Worm (Caenorhabditis elegans) whole organism, early embryonic: ENCODE measurements around the gene pals-27.

Experiments
- B0310.2 ChIP-seq: sonication (generic microtip); optimal IDR thresholded peaks from 2 replicates; lab custom pipeline; 2016; ENCODE audit warnings: mild to moderate bottlenecking, missing genetic modification characterization, missing compliant biosample characterization
- F13C5.2 ChIP-seq: sonication (generic microtip); optimal IDR thresholded peaks from 2 replicates; lab custom pipeline; 2017; ENCODE audit warnings: mild to moderate bottlenecking, missing genetic modification characterization, inconsistent platforms, missing compliant biosample characterization
- aly-1 ChIP-seq: sonication (generic microtip); optimal IDR thresholded peaks from 2 replicates; lab custom pipeline; 2016; ENCODE audit warnings: missing genetic modification characterization, missing compliant biosample characterization
- ama-1 ChIP-seq: fragments of 150-350 bp; optimal IDR thresholded peaks from 2 replicates; lab custom pipeline; 2014
- ceh-13 ChIP-seq: fragments of 200-800 bp; sonication (Bioruptor generic); optimal IDR thresholded peaks from 2 replicates; lab custom pipeline; 2018; ENCODE audit warnings: mild to moderate bottlenecking, missing genetic modification characterization, missing compliant biosample characterization
- ceh-36 ChIP-seq: sonication (generic microtip); optimal IDR thresholded peaks from 2 replicates; lab custom pipeline; 2016; ENCODE audit warnings: missing genetic modification characterization, inconsistent platforms, missing compliant biosample characterization
- ets-7 ChIP-seq: sonication (generic microtip); optimal IDR thresholded peaks from 2 replicates; lab custom pipeline; 2016; ENCODE audit warnings: missing genotype, missing genetic modification characterization, missing compliant biosample characterization
- flt-1 ChIP-seq: fragments of 200-800 bp; sonication (Bioruptor generic); IDR thresholded peaks from 2 replicates; pipeline ENCODE4 v1.3.6; 2022; ENCODE audit warnings: missing genetic modification characterization, missing compliant biosample characterization
- hmbx-1 ChIP-seq: sonication (generic microtip); optimal IDR thresholded peaks from 2 replicates; lab custom pipeline; 2016; ENCODE audit warnings: mild to moderate bottlenecking, missing genetic modification characterization, missing compliant biosample characterization
- hmg-4 ChIP-seq: fragments of 200-800 bp; sonication (Bioruptor generic); optimal IDR thresholded peaks from 2 replicates; lab custom pipeline; 2018; ENCODE audit warnings: mild to moderate bottlenecking, missing genetic modification characterization, missing compliant biosample characterization
- hnd-1 ChIP-seq: sonication (generic microtip); optimal IDR thresholded peaks from 2 replicates; lab custom pipeline; 2016; ENCODE audit warnings: missing genetic modification characterization, missing compliant biosample characterization
- pes-1 ChIP-seq: fragments of 200-800 bp; sonication (Bioruptor generic); IDR thresholded peaks from 2 replicates; pipeline ENCODE4 v1.3.6; 2022; ENCODE audit warnings: missing genetic modification reagents, missing genetic modification characterization, missing compliant biosample characterization
- scrt-1 ChIP-seq: fragments of 200-800 bp; sonication (Bioruptor generic); IDR thresholded peaks from 2 replicates; pipeline ENCODE4 v1.3.6; 2022; ENCODE audit warnings: missing genetic modification characterization, missing compliant biosample characterization
- sea-1 ChIP-seq: fragments of 200-800 bp; sonication (Bioruptor generic); conservative IDR thresholded peaks from 2 replicates; pipeline ENCODE4 v1.3.6; 2022; ENCODE audit warnings: missing genetic modification characterization, missing compliant biosample characterization
- tbx-11 ChIP-seq: fragments of 200-800 bp; sonication (Bioruptor generic); IDR thresholded peaks from 2 replicates; pipeline ENCODE4 v1.3.6; 2022; ENCODE audit warnings: missing genetic modification characterization, missing compliant biosample characterization
- tbx-37 ChIP-seq: fragments of 200-800 bp; sonication (Bioruptor generic); conservative IDR thresholded peaks from 2 replicates; pipeline ENCODE4 v1.3.6; 2022; ENCODE audit warnings: missing genetic modification reagents, missing genetic modification characterization, missing compliant biosample characterization
- tra-4 ChIP-seq: sonication (generic microtip); optimal IDR thresholded peaks from 2 replicates; lab custom pipeline; 2017; ENCODE audit warnings: missing genetic modification characterization, missing compliant biosample characterization

pals-27 gene

DNA sequence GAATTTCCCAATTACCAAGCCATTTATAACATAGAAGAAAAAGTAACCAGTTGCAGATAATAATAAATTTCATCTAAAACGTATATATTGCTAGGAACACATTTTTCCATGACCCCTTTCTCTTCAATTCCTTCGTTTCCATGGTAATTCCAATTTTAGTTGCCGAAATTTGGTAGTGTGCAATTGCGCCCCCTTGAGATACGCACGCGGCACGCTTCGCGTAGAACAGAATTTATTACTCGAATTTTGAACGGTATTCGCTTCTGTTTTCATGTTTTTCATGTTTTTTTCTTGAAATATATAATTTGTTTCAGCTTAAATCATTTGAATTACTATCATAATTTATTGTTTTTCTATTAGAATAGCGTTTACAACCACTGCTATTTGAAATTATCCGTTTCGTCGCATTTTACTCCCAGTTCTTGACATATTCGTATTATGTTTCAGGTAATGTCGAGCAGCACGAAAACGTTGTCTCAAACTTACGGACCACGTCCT lies 22.9 kb downstream of the pals-27 start, which contains the start of the genes R07E5.17 and snfc-5:
TSS of gene R07E5.17 (minus strand) at position 98 of the 498 bp plus-strand sequence.
TSS of gene snfc-5 (plus strand) at position 448 of the 498 bp plus-strand sequence.
- no peak for TF ChIP-seq ets-7 (tag; lab: Kevin White, UChicago)
- no peak for TF ChIP-seq ceh-13 (GFP tag; lab: Kevin White, UChicago)
- peak; percentile 59 for TF ChIP-seq F13C5.2 (tag; lab: Kevin White, UChicago)
- no peak for TF ChIP-seq tra-4 (tag; lab: Kevin White, UChicago)

DNA sequence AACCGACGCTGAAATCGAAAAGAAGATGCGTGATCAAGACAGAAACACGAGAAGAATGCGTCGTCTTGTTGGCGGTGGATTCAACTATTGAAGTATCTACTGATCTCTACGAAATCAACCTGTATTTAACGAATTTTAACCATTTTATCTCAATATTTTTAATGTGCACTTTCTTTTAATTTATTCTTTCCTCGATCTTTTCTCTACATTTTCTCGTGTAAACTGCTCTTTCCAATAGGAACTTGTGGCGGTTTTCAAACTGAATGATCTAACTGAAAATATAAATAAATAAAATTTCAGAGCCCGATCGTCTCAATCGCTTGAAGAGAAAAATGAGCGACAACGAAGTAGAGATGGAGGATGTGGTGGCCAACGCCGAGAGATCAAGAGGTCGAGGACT lies 24.5 kb downstream of the pals-27 start, which contains the start of gene rnp-4:
TSS of gene rnp-4 (plus strand) at position 301 of the 400 bp plus-strand sequence.
- TF ChIP-seq ama-1 = no peak

DNA sequence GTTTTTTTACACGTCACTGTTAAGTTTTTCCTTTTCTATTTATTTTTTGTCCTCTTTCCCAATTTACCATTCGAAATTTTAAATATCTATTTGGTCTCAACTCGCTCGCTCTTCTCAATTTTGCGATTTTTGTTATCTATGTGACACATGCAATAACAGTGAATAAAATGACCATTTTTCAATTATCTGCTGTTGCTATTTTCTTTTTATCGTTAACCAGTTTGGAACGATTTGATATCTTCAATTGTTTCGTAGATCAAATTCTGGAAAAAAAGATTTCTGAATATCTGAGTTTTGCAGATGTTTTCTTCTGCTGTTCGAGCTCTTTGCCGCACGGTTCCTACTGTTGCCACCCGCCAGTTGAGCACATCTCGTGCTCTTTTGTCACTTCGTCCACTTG lies 25.7 kb downstream of the pals-27 start, which contains the start of gene prdx-3:
TSS of gene prdx-3 (plus strand) at position 301 of the 400 bp plus-strand sequence.
- TF ChIP-seq hmg-4 (GFP tag; lab: Kevin White, UChicago) (no peak), F13C5.2 (tag; lab: Kevin White, UChicago) (no peak), hmbx-1 (tag; lab: Kevin White, UChicago) (no peak), B0310.2 (tag; lab: Kevin White, UChicago) (no peak), tra-4 (tag; lab: Kevin White, UChicago) (no peak), ets-7 (tag; lab: Kevin White, UChicago) (no peak), ceh-36 (tag; lab: Kevin White, UChicago) (no peak), aly-1 (no peak), flt-1 (no peak), tbx-11 (GFP tag; lab: Robert Waterston, UW) (no peak), sea-1 (GFP tag; lab: Robert Waterston, UW) (no peak)

DNA sequence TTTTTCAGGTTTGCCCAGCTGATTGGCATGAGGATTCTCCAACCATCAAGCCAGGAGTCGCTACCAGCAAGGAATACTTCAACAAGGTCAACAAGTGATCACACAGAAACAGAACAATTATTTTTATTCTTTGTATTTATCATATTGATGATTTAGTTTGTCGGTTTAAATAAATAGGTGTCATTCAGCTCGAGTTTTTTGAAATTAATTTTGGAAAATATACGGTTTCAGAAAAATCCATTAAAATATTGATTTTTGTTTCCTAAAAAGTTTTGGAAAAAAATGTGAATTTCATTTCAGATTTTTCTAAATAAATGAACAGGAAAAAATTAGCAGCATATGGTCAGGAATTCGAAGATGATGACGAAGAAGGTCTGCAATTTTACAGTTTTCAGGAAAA lies 26.8 kb downstream of the pals-27 start, which contains the start of gene gpch-1:
TSS of gene gpch-1 (plus strand) at position 301 of the 400 bp plus-strand sequence.
- TF ChIP-seq ceh-13 (GFP tag; lab: Kevin White, UChicago) (no peak), ama-1 (no peak), hnd-1 (tag; lab: Kevin White, UChicago) (no peak), scrt-1 (GFP tag; lab: Robert Waterston, UW) (no peak), aly-1 (no peak), ets-7 (tag; lab: Kevin White, UChicago) (no peak), tra-4 (tag; lab: Kevin White, UChicago) (no peak), B0310.2 (tag; lab: Kevin White, UChicago) (no peak), pes-1 (GFP tag; lab: Robert Waterston, UW) (no peak), tbx-37 (GFP tag; lab: Robert Waterston, UW) (no peak), sea-1 (GFP tag; lab: Robert Waterston, UW) (no peak), flt-1 (no peak), F13C5.2 (tag; lab: Kevin White, UChicago) (no peak), ceh-36 (tag; lab: Kevin White, UChicago) (no peak), tbx-11 (GFP tag; lab: Robert Waterston, UW) (no peak), hmg-4 (GFP tag; lab: Kevin White, UChicago) (no peak), hmbx-1 (tag; lab: Kevin White, UChicago) (no peak)

DNA sequence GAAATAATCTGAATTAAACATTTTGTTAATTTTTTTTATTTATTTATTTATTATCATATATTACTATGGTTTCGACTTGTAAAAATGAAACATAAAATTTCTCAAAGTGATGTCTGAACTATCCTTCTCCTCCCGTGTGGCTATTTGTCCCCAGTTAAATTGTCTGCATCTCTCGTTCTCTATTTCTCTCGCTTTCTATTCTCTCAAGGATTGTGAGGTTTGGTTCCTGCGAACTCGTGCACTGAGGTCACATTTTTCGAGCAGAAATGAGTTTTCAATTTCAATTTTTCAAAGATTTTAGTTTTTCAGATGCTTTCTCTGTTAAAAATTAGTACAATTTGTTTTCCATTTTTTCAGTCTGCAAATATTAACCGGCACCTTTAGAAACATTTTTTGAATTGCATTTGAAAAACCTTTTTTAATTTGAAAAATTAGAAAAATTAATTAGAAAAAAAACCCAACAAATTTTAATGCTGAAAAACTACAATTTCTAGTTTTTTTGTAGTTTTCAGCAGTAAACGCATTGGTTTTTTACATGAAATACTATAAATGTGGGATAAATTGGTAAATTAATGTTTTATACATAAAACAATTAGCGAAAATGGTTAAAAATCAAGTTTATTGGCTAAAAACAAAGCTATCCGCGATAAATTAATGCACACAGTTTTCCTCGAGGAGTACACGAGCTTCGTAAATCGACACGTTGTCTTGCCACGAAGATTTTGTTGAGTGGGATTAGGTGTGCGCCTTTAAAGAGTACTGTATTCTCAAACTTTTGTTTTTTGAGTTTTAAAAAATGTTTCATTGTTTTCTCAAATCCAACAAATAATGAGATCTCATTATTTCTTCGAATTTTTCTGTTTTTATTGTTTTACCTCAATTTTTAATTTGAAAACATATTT lies 30.9 kb downstream of the pals-27 start:
- TF ChIP-seq sea-1 (GFP tag; lab: Robert Waterston, UW) (no peak), B0310.2 (tag; lab: Kevin White, UChicago) (no peak), hmg-4 (GFP tag; lab: Kevin White, UChicago) (no peak), F13C5.2 (tag; lab: Kevin White, UChicago) (no peak), hmbx-1 (tag; lab: Kevin White, UChicago) (no peak), ama-1 (no peak), scrt-1 (GFP tag; lab: Robert Waterston, UW) (no peak), ceh-36 (tag; lab: Kevin White, UChicago) (no peak), ets-7 (tag; lab: Kevin White, UChicago) (no peak), ceh-13 (GFP tag; lab: Kevin White, UChicago) (no peak), tbx-11 (GFP tag; lab: Robert Waterston, UW) (no peak), aly-1 (no peak), tra-4 (tag; lab: Kevin White, UChicago) (no peak), pes-1 (GFP tag; lab: Robert Waterston, UW) (no peak), flt-1 (no peak)

DNA sequence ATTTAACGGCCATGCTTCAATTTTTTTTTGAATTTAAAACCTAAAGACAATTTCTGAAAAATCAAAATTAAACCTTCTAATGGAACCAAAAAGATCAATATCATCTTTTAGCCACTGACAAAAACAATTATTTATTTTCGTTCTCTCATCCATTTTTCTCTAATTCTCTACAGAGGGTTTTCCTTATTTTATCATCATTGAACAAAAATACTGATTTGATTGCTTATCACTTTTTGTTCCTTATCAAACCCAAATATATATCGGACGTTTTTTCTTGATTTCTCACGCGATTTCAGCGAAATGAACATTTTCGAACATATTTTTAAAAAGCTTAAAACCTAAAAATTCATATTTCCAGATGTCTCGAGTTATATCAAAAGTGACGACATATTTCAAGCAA lies 31.7 kb downstream of the pals-27 start, which contains the start of gene mpc-1:
TSS of gene mpc-1 (plus strand) at position 359 of the 400 bp plus-strand sequence.
- TF ChIP-seq hnd-1 (tag; lab: Kevin White, UChicago) (no peak), ets-7 (tag; lab: Kevin White, UChicago) (no peak), sea-1 (GFP tag; lab: Robert Waterston, UW) (no peak), tbx-11 (GFP tag; lab: Robert Waterston, UW) (no peak), ceh-36 (tag; lab: Kevin White, UChicago) (no peak), hmbx-1 (tag; lab: Kevin White, UChicago) (no peak), B0310.2 (tag; lab: Kevin White, UChicago) (no peak)

DNA sequence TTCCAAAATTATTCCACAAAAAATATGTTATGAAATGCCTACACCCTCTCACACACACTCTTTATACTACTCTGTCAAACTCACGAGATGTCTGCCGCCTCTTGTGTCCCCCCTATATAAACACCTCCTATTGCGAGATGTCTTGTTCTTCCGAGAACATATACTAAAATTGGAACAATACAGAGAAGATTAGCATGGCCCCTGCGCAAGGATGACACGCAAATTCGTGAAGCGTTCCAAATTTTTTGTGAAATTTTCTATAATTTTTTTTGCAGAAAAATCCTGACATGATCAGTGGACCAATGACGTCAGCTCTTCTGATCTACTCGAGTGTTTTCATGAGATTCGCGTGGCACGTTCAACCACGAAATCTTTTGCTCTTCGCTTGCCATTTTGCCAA lies 32.6 kb downstream of the pals-27 start:
- TF ChIP-seq hmg-4 (GFP tag; lab: Kevin White, UChicago) (peak; percentile 49), hnd-1 (tag; lab: Kevin White, UChicago) (peak; percentile 21), ets-7 (tag; lab: Kevin White, UChicago) (peak; percentile 9), tbx-11 (GFP tag; lab: Robert Waterston, UW) (peak; percentile 70; the same call in 1 of the 2 replicates), ceh-36 (tag; lab: Kevin White, UChicago) (peak; percentile 69), aly-1 (peak; percentile 60), flt-1 (peak; percentile 71), tbx-37 (GFP tag; lab: Robert Waterston, UW) (0 out of 2 replicates have a peak, but pooled peaks have one; percentile 42), sea-1 (GFP tag; lab: Robert Waterston, UW) (peak; percentile 77), pes-1 (GFP tag; lab: Robert Waterston, UW) (peak; percentile 83), scrt-1 (GFP tag; lab: Robert Waterston, UW) (peak; percentile 77)
